Worm (Caenorhabditis elegans) whole organism, L3 larva: ENCODE results near the gene sptl-1.

ENCODE experiments used
- ZK546.5 ChIP-seq: sonication (generic microtip); optimal IDR thresholded peaks from 2 replicates; lab custom pipeline; 2017; ENCODE audit warnings: missing biosample characterization, missing genetic modification characterization
- aly-2 ChIP-seq: fragments of 150-350 bp; optimal IDR thresholded peaks from 2 replicates; lab custom pipeline; 2014; ENCODE audit warnings: missing biosample characterization, missing genetic modification characterization
- ceh-16 ChIP-seq: sonication (generic microtip); optimal IDR thresholded peaks from 2 replicates; lab custom pipeline; 2017; ENCODE audit warnings: missing biosample characterization, missing genetic modification characterization
- ceh-82 ChIP-seq: fragments of 150-350 bp; optimal IDR thresholded peaks from 2 replicates; lab custom pipeline; 2014; ENCODE audit warnings: missing biosample characterization, missing genetic modification characterization
- egl-27 ChIP-seq: sonication (generic microtip); optimal IDR thresholded peaks from 4 replicates; lab custom pipeline; 2017; ENCODE audit warnings: missing biosample characterization, missing genetic modification reagents, missing genetic modification characterization
- egl-5 ChIP-seq: fragments of 150-350 bp; optimal IDR thresholded peaks from 2 replicates; lab custom pipeline; 2017; ENCODE audit warnings: missing biosample characterization, missing genetic modification reagents, missing genetic modification characterization, inconsistent platforms
- elt-1 ChIP-seq: fragments of 150-350 bp; optimal IDR thresholded peaks from 2 replicates; lab custom pipeline; 2014; ENCODE audit warnings: missing biosample characterization, missing genetic modification characterization
- elt-2 ChIP-seq: sonication (generic microtip); optimal IDR thresholded peaks from 2 replicates; lab custom pipeline; 2016; ENCODE audit warnings: missing genetic modification reagents, mild to moderate bottlenecking, missing genetic modification characterization, missing compliant biosample characterization
- elt-3 ChIP-seq, 3 experiments: fragments of 150-350 bp in 1 of 3; sonication (generic microtip) in 2 of 3; optimal IDR thresholded peaks; 2 replicates in 2 of 3; 4 replicates in 1 of 3; lab custom pipeline; 2014 to 2017; ENCODE audit warnings: missing biosample characterization in 3 of 3, missing genetic modification characterization in 3 of 3
- eor-1 ChIP-seq, 2 experiments: fragments of 150-350 bp; optimal IDR thresholded peaks; 2 replicates each; lab custom pipeline; 2014 to 2018; ENCODE audit warnings: missing biosample characterization in 2 of 2, missing genetic modification characterization in 2 of 2
- fkh-10 ChIP-seq: sonication (generic microtip); optimal IDR thresholded peaks from 2 replicates; lab custom pipeline; 2017; ENCODE audit warnings: missing biosample characterization, missing genetic modification reagents, missing genetic modification characterization
- fkh-2 ChIP-seq: fragments of 150-350 bp; optimal IDR thresholded peaks from 2 replicates; lab custom pipeline; 2014; ENCODE audit warnings: missing biosample characterization, missing genetic modification reagents, missing genetic modification characterization
- fos-1 ChIP-seq: fragments of 150-350 bp; optimal IDR thresholded peaks from 2 replicates; lab custom pipeline; 2014; ENCODE audit warnings: missing biosample characterization, missing genetic modification characterization
- hmg-11 ChIP-seq: sonication (generic microtip); optimal IDR thresholded peaks from 2 replicates; lab custom pipeline; 2016; ENCODE audit warnings: missing genetic modification characterization, missing compliant biosample characterization
- jun-1 ChIP-seq: fragments of 150-350 bp; optimal IDR thresholded peaks from 2 replicates; lab custom pipeline; 2014; ENCODE audit warnings: missing biosample characterization, missing genetic modification reagents, missing genetic modification characterization
- lin-15B ChIP-seq: fragments of 150-350 bp; optimal IDR thresholded peaks from 2 replicates; lab custom pipeline; 2014; ENCODE audit warnings: missing biosample characterization, missing genetic modification characterization
- lsy-12 ChIP-seq: sonication (generic microtip); optimal IDR thresholded peaks from 2 replicates; lab custom pipeline; 2016; ENCODE audit warnings: mild to moderate bottlenecking, missing genetic modification characterization, missing compliant biosample characterization
- mdl-1 ChIP-seq: fragments of 150-350 bp; optimal IDR thresholded peaks from 2 replicates; lab custom pipeline; 2014; ENCODE audit warnings: missing biosample characterization, missing genetic modification characterization
- mml-1 ChIP-seq: fragments of 150-350 bp; sonication (generic microtip); optimal IDR thresholded peaks from 3 replicates; lab custom pipeline; 2014; ENCODE audit warnings: missing biosample characterization, missing genetic modification characterization
- nfya-1 ChIP-seq: sonication (generic microtip); optimal IDR thresholded peaks from 2 replicates; lab custom pipeline; 2017; ENCODE audit warnings: missing genetic modification characterization, mild to moderate bottlenecking, missing compliant biosample characterization, antibody characterized with exemption, moderate library complexity; ENCODE audit not compliant: insufficient read depth
- nhr-11 ChIP-seq: fragments of 150-350 bp; optimal IDR thresholded peaks from 2 replicates; lab custom pipeline; 2014; ENCODE audit warnings: missing biosample characterization, missing genetic modification characterization
- nhr-12 ChIP-seq: fragments of 150-350 bp; optimal IDR thresholded peaks from 2 replicates; lab custom pipeline; 2014; ENCODE audit warnings: missing biosample characterization, missing genetic modification characterization
- nhr-23 ChIP-seq: fragments of 150-350 bp; optimal IDR thresholded peaks from 2 replicates; lab custom pipeline; 2014; ENCODE audit warnings: missing biosample characterization, missing genetic modification reagents, missing genetic modification characterization
- nhr-237 ChIP-seq: fragments of 150-350 bp; optimal IDR thresholded peaks from 2 replicates; lab custom pipeline; 2014; ENCODE audit warnings: missing biosample characterization, missing genetic modification characterization
- nhr-25 ChIP-seq: sonication (generic microtip); optimal IDR thresholded peaks from 2 replicates; lab custom pipeline; 2017; ENCODE audit warnings: missing biosample characterization, missing genetic modification characterization
- nhr-28 ChIP-seq: fragments of 150-350 bp; optimal IDR thresholded peaks from 2 replicates; lab custom pipeline; 2014; ENCODE audit warnings: missing biosample characterization, missing genetic modification characterization
- nhr-43 ChIP-seq: sonication (generic microtip); optimal IDR thresholded peaks from 2 replicates; lab custom pipeline; 2016; ENCODE audit warnings: mild to moderate bottlenecking, missing genetic modification characterization, missing compliant biosample characterization; ENCODE audit not compliant: poor library complexity, severe bottlenecking
- nhr-77 ChIP-seq: fragments of 150-350 bp; optimal IDR thresholded peaks from 2 replicates; lab custom pipeline; 2014; ENCODE audit warnings: missing biosample characterization, missing genetic modification characterization
- pha-4 ChIP-seq: fragments of 150-350 bp; optimal IDR thresholded peaks from 2 replicates; lab custom pipeline; 2014; ENCODE audit warnings: missing biosample characterization, missing genetic modification reagents, missing genetic modification characterization
- pqm-1 ChIP-seq: fragments of 150-350 bp; optimal IDR thresholded peaks from 2 replicates; lab custom pipeline; 2017; ENCODE audit warnings: missing biosample characterization, missing genetic modification characterization, inconsistent platforms
- sea-2 ChIP-seq: fragments of 150-350 bp; sonication (generic microtip); optimal IDR thresholded peaks from 4 replicates; lab custom pipeline; 2014; ENCODE audit warnings: missing biosample characterization, missing genetic modification reagents, missing genetic modification characterization
- skn-1 ChIP-seq: fragments of 150-350 bp; optimal IDR thresholded peaks from 2 replicates; lab custom pipeline; 2014; ENCODE audit warnings: missing biosample characterization, missing genetic modification characterization
- snpc-4 ChIP-seq: fragments of 150-350 bp; optimal IDR thresholded peaks from 2 replicates; lab custom pipeline; 2014; ENCODE audit warnings: missing biosample characterization, missing genetic modification characterization
- tbx-2 ChIP-seq: sonication (generic microtip); optimal IDR thresholded peaks from 2 replicates; lab custom pipeline; 2016; ENCODE audit warnings: mild to moderate bottlenecking, missing genetic modification characterization, missing compliant biosample characterization
- unc-62 ChIP-seq: fragments of 150-350 bp; sonication (generic microtip); optimal IDR thresholded peaks from 4 replicates; lab custom pipeline; 2014; ENCODE audit warnings: missing biosample characterization, missing genetic modification reagents, missing genetic modification characterization
- zag-1 ChIP-seq: fragments of 150-350 bp; optimal IDR thresholded peaks from 2 replicates; lab custom pipeline; 2014; ENCODE audit warnings: missing biosample characterization, missing genetic modification characterization
- ztf-11 ChIP-seq: fragments of 150-350 bp; optimal IDR thresholded peaks from 2 replicates; lab custom pipeline; 2014; ENCODE audit warnings: missing biosample characterization, missing genetic modification characterization
- ztf-4 ChIP-seq: fragments of 150-350 bp; optimal IDR thresholded peaks from 2 replicates; lab custom pipeline; 2014; ENCODE audit warnings: missing biosample characterization, missing genetic modification characterization

The sptl-1 gene

DNA sequence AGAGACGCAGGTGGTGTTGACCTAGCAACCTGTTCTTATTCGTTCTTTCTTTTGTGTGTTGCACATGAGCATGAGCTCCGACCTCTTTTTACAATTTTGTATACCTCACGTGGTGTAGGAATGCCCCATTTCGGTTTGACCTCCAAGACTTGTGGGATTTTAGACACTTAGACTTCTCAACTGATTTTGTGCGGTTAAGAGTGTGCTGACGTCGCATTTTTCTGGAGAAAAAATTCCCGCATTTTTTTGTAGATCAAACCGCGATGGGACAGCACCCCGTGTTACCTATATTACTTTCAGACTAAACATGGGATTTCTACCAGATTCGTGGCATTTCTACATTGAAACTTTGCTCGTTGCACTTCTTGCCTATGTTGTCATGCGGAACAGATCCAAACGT, at the start of gene sptl-1:
Gene sptl-1, plus strand, starts transcription at position 301 of the 400 bp plus-strand sequence.
- TF ChIP-seq nhr-77 (tag; lab: Kevin White, UChicago) = no peak
- no peak for TF ChIP-seq snpc-4 (tag; lab: Kevin White, UChicago)
- no peak for TF ChIP-seq eor-1 (tag; optimal IDR thresholded peaks at IDR 0.05; lab: Kevin White, UChicago)
- no peak for TF ChIP-seq tbx-2 (tag; lab: Kevin White, UChicago)
- TF ChIP-seq fkh-10 = no peak
- no peak for TF ChIP-seq nhr-237 (tag; lab: Kevin White, UChicago)
- no peak for TF ChIP-seq elt-1 (tag; lab: Kevin White, UChicago)
- no peak for TF ChIP-seq nhr-12
- TF ChIP-seq, all 47 proteins: peak for 0

- TF ChIP-seq ztf-4 (no peak), ceh-82 (tag; lab: Kevin White, UChicago) (no peak), aly-2 (tag; lab: Kevin White, UChicago) (no peak)
Observed at ce11 chrII:4793-5192, 46.7 kb upstream of the sptl-1 start.

ce11 chrII:6349-6748, 45.1 kb upstream of the sptl-1 start, which contains the start of gene osta-1:
TSS of gene osta-1 (plus strand) at chrII:6657.
- TF ChIP-seq egl-5 (tag; lab: Kevin White, UChicago) = no peak
- peak; percentile 75 for TF ChIP-seq nhr-11
- no peak for TF ChIP-seq hmg-11 (tag; lab: Kevin White, UChicago)
- TF ChIP-seq jun-1 (tag; lab: Kevin White, UChicago) = no peak
- TF ChIP-seq, all 47 proteins: peak for 1

ce11 chrII:8212-8611, 43.2 kb upstream of the sptl-1 start:
- TF ChIP-seq sea-2 (GFP tag; lab: Kevin White, UChicago) (no peak), pqm-1 (tag; lab: Kevin White, UChicago) (no peak), mdl-1 (tag; lab: Kevin White, UChicago) (no peak), eor-1 (tag; optimal IDR thresholded peaks at IDR 0.05; lab: Kevin White, UChicago) (no peak), nfya-1 (no peak), ztf-4 (no peak), jun-1 (tag; lab: Kevin White, UChicago) (no peak), nhr-28 (no peak), lsy-12 (tag; lab: Kevin White, UChicago) (no peak), elt-2 (tag; lab: Kevin White, UChicago) (no peak), lin-15B (no peak), nhr-237 (tag; lab: Kevin White, UChicago) (no peak), elt-1 (tag; lab: Kevin White, UChicago) (no peak), ZK546.5 (no peak), nhr-43 (no peak), egl-27 (no peak)

- TF ChIP-seq jun-1 (tag; lab: Kevin White, UChicago) = no peak
- TF ChIP-seq nhr-25 (tag; lab: Kevin White, UChicago) = no peak
- TF ChIP-seq nfya-1 = no peak
- no peak for TF ChIP-seq lin-15B
Observed at ce11 chrII:11783-12182, 39.7 kb upstream of the sptl-1 start, which contains the start of gene best-4. TSS of gene best-4 (minus strand) at chrII:11883.

DNA sequence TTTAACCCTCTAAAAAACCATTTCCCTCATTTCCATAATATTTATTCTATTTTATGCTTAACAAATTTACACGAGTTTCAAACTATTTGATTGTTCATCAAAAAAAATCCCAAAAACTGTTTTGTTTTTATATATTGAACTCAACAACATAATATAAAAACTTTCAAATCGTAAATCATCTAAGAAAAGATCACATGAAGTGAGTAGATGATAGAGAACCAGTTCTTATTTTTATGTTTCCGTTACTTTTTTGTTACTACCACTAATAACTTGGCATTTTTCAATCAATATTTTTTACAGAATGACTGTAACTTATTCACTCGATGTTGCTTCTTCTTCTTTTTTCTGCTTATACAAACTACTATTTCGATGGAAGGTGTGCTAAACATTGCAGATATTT, 38.8 kb upstream of the sptl-1 start, which contains the start of gene best-3:
Gene best-3, plus strand, starts transcription at position 301 of the 400 bp plus-strand sequence.
- no peak for TF ChIP-seq tbx-2 (tag; lab: Kevin White, UChicago)
- TF ChIP-seq, all 47 proteins: peak for 0

DNA sequence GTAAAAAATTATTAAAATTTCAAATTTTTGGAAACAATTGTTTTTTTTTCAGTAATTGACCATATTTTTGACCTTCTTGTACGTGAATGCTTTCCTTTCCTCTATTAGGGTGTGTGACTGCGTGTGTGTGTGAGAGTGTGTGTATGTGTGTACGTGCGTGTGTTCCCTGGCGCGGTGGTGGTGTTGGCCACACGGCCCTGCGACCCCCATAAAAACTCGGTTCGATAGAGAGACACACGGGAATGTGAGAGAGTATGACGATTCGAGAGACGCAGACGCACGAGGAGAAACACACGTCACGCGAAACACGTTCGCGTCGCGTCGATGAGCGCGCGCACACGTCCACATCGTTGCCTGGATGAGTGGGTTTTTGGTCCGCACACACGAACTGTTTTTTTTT, 32.7 kb upstream of the sptl-1 start:
- TF ChIP-seq skn-1 (tag; lab: Kevin White, UChicago) = no peak
- TF ChIP-seq tbx-2 (tag; lab: Kevin White, UChicago) = peak; percentile 42
- TF ChIP-seq ztf-11 (tag; lab: Kevin White, UChicago) = no peak
- TF ChIP-seq fkh-10 = no peak
- TF ChIP-seq unc-62 (GFP tag; lab: Kevin White, UChicago) = no peak
- TF ChIP-seq fos-1 = no peak
- TF ChIP-seq nhr-25 (tag; lab: Kevin White, UChicago) = peak; percentile 95
- peak; percentile 75 for TF ChIP-seq nfya-1
- peak; percentile 51 for TF ChIP-seq snpc-4 (tag; lab: Kevin White, UChicago)
- TF ChIP-seq nhr-11 = no peak
- TF ChIP-seq aly-2 (tag; lab: Kevin White, UChicago) = no peak
- TF ChIP-seq nhr-23 (tag; lab: Kevin White, UChicago) = peak; percentile 81
- TF ChIP-seq zag-1 (tag; lab: Kevin White, UChicago) = no peak
- TF ChIP-seq nhr-77 (tag; lab: Kevin White, UChicago) = no peak
- TF ChIP-seq mml-1 (tag; lab: Kevin White, UChicago) = no peak
- TF ChIP-seq nhr-43 = peak; percentile 56
- no peak for TF ChIP-seq ceh-82 (tag; lab: Kevin White, UChicago)
- TF ChIP-seq hmg-11 (tag; lab: Kevin White, UChicago) = peak; percentile 96
- TF ChIP-seq fkh-2 (tag; lab: Kevin White, UChicago) = no peak
- no peak for TF ChIP-seq nhr-12
- TF ChIP-seq mdl-1 (tag; lab: Kevin White, UChicago) = peak; percentile 68
- peak; percentile 72 for TF ChIP-seq jun-1 (tag; lab: Kevin White, UChicago)
- no peak for TF ChIP-seq pha-4 (tag; lab: Kevin White, UChicago)
- TF ChIP-seq egl-5 (tag; lab: Kevin White, UChicago) = peak; percentile 85
- peak in 1 of 3 experiments; percentile 61 for TF ChIP-seq elt-3 (tag; optimal IDR thresholded peaks at IDR 0.05; lab: Kevin White, UChicago)
- TF ChIP-seq ceh-16 (tag; lab: Kevin White, UChicago) = no peak
- TF ChIP-seq pqm-1 (tag; lab: Kevin White, UChicago) = peak; percentile 9
